Worm (Caenorhabditis elegans) whole organism, L3 larva: Measurements from ENCODE around the gene R01H2.4.

Source experiments
- R02D3.7 ChIP-seq: fragments of 150-350 bp; optimal IDR thresholded peaks from 2 replicates; lab custom pipeline; 2014; ENCODE audit warnings: missing biosample characterization, missing genetic modification characterization
- ZK546.5 ChIP-seq: sonication (generic microtip); optimal IDR thresholded peaks from 2 replicates; lab custom pipeline; 2017; ENCODE audit warnings: missing biosample characterization, missing genetic modification characterization
- aly-2 ChIP-seq: fragments of 150-350 bp; optimal IDR thresholded peaks from 2 replicates; lab custom pipeline; 2014; ENCODE audit warnings: missing biosample characterization, missing genetic modification characterization
- ceh-16 ChIP-seq: sonication (generic microtip); optimal IDR thresholded peaks from 2 replicates; lab custom pipeline; 2017; ENCODE audit warnings: missing biosample characterization, missing genetic modification characterization
- ceh-82 ChIP-seq: fragments of 150-350 bp; optimal IDR thresholded peaks from 2 replicates; lab custom pipeline; 2014; ENCODE audit warnings: missing biosample characterization, missing genetic modification characterization
- ceh-9 ChIP-seq: sonication (generic microtip); optimal IDR thresholded peaks from 2 replicates; lab custom pipeline; 2018; ENCODE audit warnings: missing biosample characterization, missing genetic modification characterization
- egl-27 ChIP-seq: sonication (generic microtip); optimal IDR thresholded peaks from 4 replicates; lab custom pipeline; 2017; ENCODE audit warnings: missing biosample characterization, missing genetic modification reagents, missing genetic modification characterization
- egl-5 ChIP-seq: fragments of 150-350 bp; optimal IDR thresholded peaks from 2 replicates; lab custom pipeline; 2017; ENCODE audit warnings: missing biosample characterization, missing genetic modification reagents, missing genetic modification characterization, inconsistent platforms
- elt-1 ChIP-seq: fragments of 150-350 bp; optimal IDR thresholded peaks from 2 replicates; lab custom pipeline; 2014; ENCODE audit warnings: missing biosample characterization, missing genetic modification characterization
- elt-2 ChIP-seq: sonication (generic microtip); optimal IDR thresholded peaks from 2 replicates; lab custom pipeline; 2016; ENCODE audit warnings: missing genetic modification reagents, mild to moderate bottlenecking, missing genetic modification characterization, missing compliant biosample characterization
- elt-3 ChIP-seq, 3 experiments: fragments of 150-350 bp in 1 of 3; sonication (generic microtip) in 2 of 3; optimal IDR thresholded peaks; 2 replicates in 2 of 3; 4 replicates in 1 of 3; lab custom pipeline; 2014 to 2017; ENCODE audit warnings: missing biosample characterization in 3 of 3, missing genetic modification characterization in 3 of 3
- eor-1 ChIP-seq, 2 experiments: fragments of 150-350 bp; optimal IDR thresholded peaks; 2 replicates each; lab custom pipeline; 2014 to 2018; ENCODE audit warnings: missing biosample characterization in 2 of 2, missing genetic modification characterization in 2 of 2
- fkh-10 ChIP-seq: sonication (generic microtip); optimal IDR thresholded peaks from 2 replicates; lab custom pipeline; 2017; ENCODE audit warnings: missing biosample characterization, missing genetic modification reagents, missing genetic modification characterization
- fos-1 ChIP-seq: fragments of 150-350 bp; optimal IDR thresholded peaks from 2 replicates; lab custom pipeline; 2014; ENCODE audit warnings: missing biosample characterization, missing genetic modification characterization
- hmg-11 ChIP-seq: sonication (generic microtip); optimal IDR thresholded peaks from 2 replicates; lab custom pipeline; 2016; ENCODE audit warnings: missing genetic modification characterization, missing compliant biosample characterization
- jun-1 ChIP-seq: fragments of 150-350 bp; optimal IDR thresholded peaks from 2 replicates; lab custom pipeline; 2014; ENCODE audit warnings: missing biosample characterization, missing genetic modification reagents, missing genetic modification characterization
- lin-39 ChIP-seq: fragments of 150-350 bp; optimal IDR thresholded peaks from 2 replicates; lab custom pipeline; 2018; ENCODE audit warnings: missing biosample characterization, missing genetic modification reagents, missing genetic modification characterization
- mml-1 ChIP-seq: fragments of 150-350 bp; sonication (generic microtip); optimal IDR thresholded peaks from 3 replicates; lab custom pipeline; 2014; ENCODE audit warnings: missing biosample characterization, missing genetic modification characterization
- nhr-11 ChIP-seq: fragments of 150-350 bp; optimal IDR thresholded peaks from 2 replicates; lab custom pipeline; 2014; ENCODE audit warnings: missing biosample characterization, missing genetic modification characterization
- nhr-237 ChIP-seq: fragments of 150-350 bp; optimal IDR thresholded peaks from 2 replicates; lab custom pipeline; 2014; ENCODE audit warnings: missing biosample characterization, missing genetic modification characterization
- nhr-25 ChIP-seq: sonication (generic microtip); optimal IDR thresholded peaks from 2 replicates; lab custom pipeline; 2017; ENCODE audit warnings: missing biosample characterization, missing genetic modification characterization
- nhr-28 ChIP-seq: fragments of 150-350 bp; optimal IDR thresholded peaks from 2 replicates; lab custom pipeline; 2014; ENCODE audit warnings: missing biosample characterization, missing genetic modification characterization
- nhr-43 ChIP-seq: sonication (generic microtip); optimal IDR thresholded peaks from 2 replicates; lab custom pipeline; 2016; ENCODE audit warnings: mild to moderate bottlenecking, missing genetic modification characterization, missing compliant biosample characterization; ENCODE audit not compliant: poor library complexity, severe bottlenecking
- nhr-67 ChIP-seq: fragments of 150-350 bp; optimal IDR thresholded peaks from 2 replicates; lab custom pipeline; 2014; ENCODE audit warnings: missing biosample characterization, missing genetic modification characterization
- nhr-77 ChIP-seq: fragments of 150-350 bp; optimal IDR thresholded peaks from 2 replicates; lab custom pipeline; 2014; ENCODE audit warnings: missing biosample characterization, missing genetic modification characterization
- pha-4 ChIP-seq: fragments of 150-350 bp; optimal IDR thresholded peaks from 2 replicates; lab custom pipeline; 2014; ENCODE audit warnings: missing biosample characterization, missing genetic modification reagents, missing genetic modification characterization
- pqm-1 ChIP-seq: fragments of 150-350 bp; optimal IDR thresholded peaks from 2 replicates; lab custom pipeline; 2017; ENCODE audit warnings: missing biosample characterization, missing genetic modification characterization, inconsistent platforms
- skn-1 ChIP-seq: fragments of 150-350 bp; optimal IDR thresholded peaks from 2 replicates; lab custom pipeline; 2014; ENCODE audit warnings: missing biosample characterization, missing genetic modification characterization
- snpc-4 ChIP-seq: fragments of 150-350 bp; optimal IDR thresholded peaks from 2 replicates; lab custom pipeline; 2014; ENCODE audit warnings: missing biosample characterization, missing genetic modification characterization
- tbx-2 ChIP-seq: sonication (generic microtip); optimal IDR thresholded peaks from 2 replicates; lab custom pipeline; 2016; ENCODE audit warnings: mild to moderate bottlenecking, missing genetic modification characterization, missing compliant biosample characterization
- unc-39 ChIP-seq: sonication (generic microtip); optimal IDR thresholded peaks from 4 replicates; lab custom pipeline; 2017; ENCODE audit warnings: missing biosample characterization, missing genetic modification characterization
- unc-62 ChIP-seq: fragments of 150-350 bp; sonication (generic microtip); optimal IDR thresholded peaks from 4 replicates; lab custom pipeline; 2014; ENCODE audit warnings: missing biosample characterization, missing genetic modification reagents, missing genetic modification characterization
- zag-1 ChIP-seq: fragments of 150-350 bp; optimal IDR thresholded peaks from 2 replicates; lab custom pipeline; 2014; ENCODE audit warnings: missing biosample characterization, missing genetic modification characterization
- ztf-11 ChIP-seq: fragments of 150-350 bp; optimal IDR thresholded peaks from 2 replicates; lab custom pipeline; 2014; ENCODE audit warnings: missing biosample characterization, missing genetic modification characterization
- ztf-4 ChIP-seq: fragments of 150-350 bp; optimal IDR thresholded peaks from 2 replicates; lab custom pipeline; 2014; ENCODE audit warnings: missing biosample characterization, missing genetic modification characterization

Gene R01H2.4

DNA sequence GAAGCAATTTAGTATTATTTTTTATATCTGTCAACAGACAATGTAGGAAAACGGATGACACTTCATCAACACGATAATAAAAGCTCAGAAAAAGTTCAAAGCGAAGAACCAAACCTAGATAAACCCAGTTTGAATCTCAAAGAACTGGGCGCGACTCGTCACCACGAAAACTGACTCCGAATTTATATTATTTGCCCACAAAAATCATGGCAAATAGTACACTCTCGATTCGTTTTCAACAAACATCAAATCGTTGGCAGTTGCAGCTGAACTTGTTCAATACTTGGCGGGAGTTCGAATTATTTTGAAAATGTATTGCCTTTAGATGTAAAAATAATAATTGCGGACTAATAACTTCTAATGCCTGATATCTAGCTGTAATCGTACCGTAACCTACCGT lies 19.0 kb upstream of the R01H2.4 start:
- no peak for TF ChIP-seq snpc-4 (tag; lab: Kevin White, UChicago)
- peak; percentile 26 for TF ChIP-seq pha-4 (tag; lab: Kevin White, UChicago)
- TF ChIP-seq, all 47 proteins: peak for 1

- TF ChIP-seq jun-1 (tag; lab: Kevin White, UChicago) (peak; percentile 19), nhr-43 (no peak), fkh-10 (GFP tag; lab: Kevin White, UChicago) (no peak), elt-3 (tag; optimal IDR thresholded peaks at IDR 0.05; lab: Kevin White, UChicago) (no peak), snpc-4 (tag; lab: Kevin White, UChicago) (no peak), ceh-9 (tag; lab: Kevin White, UChicago) (no peak), aly-2 (tag; lab: Kevin White, UChicago) (no peak), ztf-11 (tag; lab: Kevin White, UChicago) (no peak), fos-1 (tag; lab: Kevin White, UChicago) (no peak), ceh-82 (no peak), lin-39 (no peak), ztf-4 (tag; lab: Kevin White, UChicago) (no peak), zag-1 (no peak), nhr-11 (tag; lab: Kevin White, UChicago) (no peak), elt-2 (tag; lab: Kevin White, UChicago) (peak; percentile 69), nhr-67 (tag; lab: Kevin White, UChicago) (no peak), nhr-28 (tag; lab: Kevin White, UChicago) (no peak), nhr-25 (tag; lab: Kevin White, UChicago) (no peak), pha-4 (tag; lab: Kevin White, UChicago) (peak; percentile 72), pqm-1 (tag; lab: Kevin White, UChicago) (peak; percentile 60)
- TF ChIP-seq, all 47 proteins: peak for 4
Measured at ce11 chrIII:7081488-7081887, 17.4 kb upstream of the R01H2.4 start.

ce11 chrIII:7080689-7081088 lies 16.6 kb upstream of the R01H2.4 start, which contains the start of gene ZK418.7:
Gene ZK418.7, minus strand, starts transcription at chrIII:7080789.
- TF ChIP-seq ceh-9 (tag; lab: Kevin White, UChicago), result no peak
- TF ChIP-seq nhr-77 (tag; lab: Kevin White, UChicago), result no peak
- no peak for TF ChIP-seq pqm-1 (tag; lab: Kevin White, UChicago)
- no peak for TF ChIP-seq tbx-2 (tag; lab: Kevin White, UChicago)
- no peak for TF ChIP-seq lin-39
- no peak for TF ChIP-seq mml-1 (tag; lab: Kevin White, UChicago)
- no peak for TF ChIP-seq skn-1
- no peak for TF ChIP-seq nhr-237
- no peak for TF ChIP-seq elt-1
- no peak for TF ChIP-seq unc-39 (tag; lab: Kevin White, UChicago)
- no peak for TF ChIP-seq egl-27 (tag; lab: Kevin White, UChicago)
- no peak for TF ChIP-seq ZK546.5
- TF ChIP-seq eor-1 (tag; optimal IDR thresholded peaks at IDR 0.05; lab: Kevin White, UChicago), result no peak
- no peak for TF ChIP-seq zag-1
- TF ChIP-seq elt-2 (tag; lab: Kevin White, UChicago), result no peak
- no peak for TF ChIP-seq nhr-28 (tag; lab: Kevin White, UChicago)
- TF ChIP-seq jun-1 (tag; lab: Kevin White, UChicago), result no peak

DNA sequence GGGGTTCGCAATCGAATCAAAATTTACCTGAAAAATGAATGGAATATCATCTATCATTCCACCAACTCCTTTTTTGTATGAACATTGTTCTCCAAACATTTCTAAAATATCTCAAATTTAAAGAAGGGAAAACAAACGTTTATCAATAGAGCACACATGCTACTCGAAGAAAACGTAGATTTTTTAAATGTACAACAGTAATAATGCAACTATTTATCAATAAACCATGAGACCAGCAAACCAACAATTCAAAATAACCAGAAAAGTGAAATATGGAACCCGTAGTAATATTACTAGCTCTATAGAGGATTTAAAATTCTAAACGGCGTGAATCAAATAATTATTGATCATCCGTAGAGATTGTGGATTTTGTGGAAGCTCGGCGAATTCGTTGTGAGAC lies 14.7 kb upstream of the R01H2.4 start, which contains the start of gene ZK418.6:
Gene ZK418.6 (minus strand): TSS at position 101 of the 400 bp plus-strand sequence.
- TF ChIP-seq hmg-11 (tag; lab: Kevin White, UChicago) (no peak), ceh-16 (no peak), elt-2 (tag; lab: Kevin White, UChicago) (no peak), fkh-10 (GFP tag; lab: Kevin White, UChicago) (no peak), egl-5 (tag; lab: Kevin White, UChicago) (no peak), aly-2 (tag; lab: Kevin White, UChicago) (no peak), ZK546.5 (no peak), nhr-25 (tag; lab: Kevin White, UChicago) (no peak), snpc-4 (tag; lab: Kevin White, UChicago) (no peak), unc-62 (GFP tag; lab: Kevin White, UChicago) (no peak), R02D3.7 (tag; lab: Kevin White, UChicago) (no peak), nhr-67 (tag; lab: Kevin White, UChicago) (no peak), jun-1 (tag; lab: Kevin White, UChicago) (no peak), zag-1 (no peak), nhr-77 (tag; lab: Kevin White, UChicago) (no peak), nhr-237 (no peak)
